Worm (Caenorhabditis elegans) whole organism, L1 larva: Measurements from ENCODE around the gene AH6.3.

Experiments
- C04F5.9 ChIP-seq: sonication (generic microtip); optimal IDR thresholded peaks from 2 replicates; lab custom pipeline; 2016; ENCODE audit warnings: missing genetic modification characterization, missing compliant biosample characterization
- aly-2 ChIP-seq: fragments of 150-350 bp; optimal IDR thresholded peaks from 2 replicates; lab custom pipeline; 2014; ENCODE audit warnings: missing biosample characterization, missing genetic modification characterization
- blmp-1 ChIP-seq: fragments of 150-350 bp; optimal IDR thresholded peaks from 2 replicates; lab custom pipeline; 2014; ENCODE audit warnings: missing biosample characterization, missing genetic modification characterization
- ceh-8 ChIP-seq: fragments of 200-800 bp; sonication (Bioruptor generic); optimal IDR thresholded peaks from 2 replicates; lab custom pipeline; 2018; ENCODE audit warnings: mild to moderate bottlenecking, missing genetic modification characterization, moderate library complexity, missing compliant biosample characterization
- ceh-88 ChIP-seq: fragments of 200-800 bp; sonication (Bioruptor generic); IDR thresholded peaks from 2 replicates; pipeline ENCODE4 v1.3.6; 2022; ENCODE audit warnings: missing genetic modification characterization, missing compliant biosample characterization
- dpl-1 ChIP-seq, 3 experiments: fragments of 150-350 bp in 2 of 3; sonication (generic microtip) in 1 of 3; optimal IDR thresholded peaks; 2 replicates each; lab custom pipeline; 2014 to 2017; ENCODE audit warnings: missing biosample characterization in 3 of 3, missing genetic modification characterization in 3 of 3, missing genetic modification reagents in 3 of 3
- efl-1 ChIP-seq, 4 experiments: fragments of 150-350 bp; optimal IDR thresholded peaks in 3 of 4; peaks in 1 of 4; 1 replicate in 1 of 4; 2 replicates in 3 of 4; lab custom pipeline; 2014; ENCODE audit warnings: missing biosample characterization in 2 of 4, missing genetic modification characterization in 2 of 4, missing genetic modification reagents in 2 of 4
- egl-13 ChIP-seq: sonication (generic microtip); optimal IDR thresholded peaks from 2 replicates; lab custom pipeline; 2016; ENCODE audit warnings: missing genotype, missing genetic modification reagents, missing genetic modification characterization, missing compliant biosample characterization
- egl-27 ChIP-seq, 2 experiments: fragments of 150-350 bp in 1 of 2; sonication (generic microtip); optimal IDR thresholded peaks; 3 replicates each; lab custom pipeline; 2017 to 2018; ENCODE audit warnings: missing biosample characterization in 2 of 2, missing genetic modification characterization in 2 of 2, missing genetic modification reagents in 2 of 2
- elt-3 ChIP-seq, 6 experiments: fragments of 150-350 bp in 1 of 6; sonication (generic microtip); optimal IDR thresholded peaks; 2 replicates each; lab custom pipeline; 2017 to 2018; ENCODE audit warnings: missing biosample characterization in 6 of 6, missing genetic modification characterization in 6 of 6, inconsistent platforms in 1 of 6
- fkh-10 ChIP-seq: sonication (generic microtip); optimal IDR thresholded peaks from 2 replicates; lab custom pipeline; 2017; ENCODE audit warnings: missing biosample characterization, missing genetic modification reagents, missing genetic modification characterization
- fkh-8 ChIP-seq: sonication (generic microtip); optimal IDR thresholded peaks from 2 replicates; lab custom pipeline; 2016; ENCODE audit warnings: mild to moderate bottlenecking, missing genetic modification characterization, missing compliant biosample characterization
- grh-1 ChIP-seq: fragments of 200-800 bp; sonication (Bioruptor generic); IDR thresholded peaks from 2 replicates; pipeline ENCODE4 v1.3.6; 2022; ENCODE audit warnings: missing genetic modification reagents, missing genetic modification characterization, missing compliant biosample characterization
- hpl-2 ChIP-seq: fragments of 150-350 bp; optimal IDR thresholded peaks from 2 replicates; lab custom pipeline; 2014; ENCODE audit warnings: missing biosample characterization, missing genetic modification reagents, missing genetic modification characterization
- lin-13 ChIP-seq: fragments of 150-350 bp; optimal IDR thresholded peaks from 2 replicates; lab custom pipeline; 2014; ENCODE audit warnings: missing biosample characterization, missing genetic modification reagents, missing genetic modification characterization
- lin-15B ChIP-seq: fragments of 150-350 bp; sonication (generic microtip); optimal IDR thresholded peaks from 3 replicates; lab custom pipeline; 2014; ENCODE audit warnings: missing biosample characterization, missing genetic modification characterization
- lin-35 ChIP-seq, 2 experiments: fragments of 150-350 bp; optimal IDR thresholded peaks; 2 replicates each; lab custom pipeline; 2014; ENCODE audit warnings: missing biosample characterization in 2 of 2, missing genetic modification characterization in 2 of 2, missing genetic modification reagents in 2 of 2
- lir-3 ChIP-seq: sonication (generic microtip); optimal IDR thresholded peaks from 2 replicates; lab custom pipeline; 2016; ENCODE audit warnings: mild to moderate bottlenecking, missing genetic modification characterization, moderate library complexity, missing compliant biosample characterization; ENCODE audit not compliant: poor library complexity
- lsy-2 ChIP-seq, 2 experiments: fragments of 150-350 bp; optimal IDR thresholded peaks; 2 replicates each; lab custom pipeline; 2014; ENCODE audit warnings: missing biosample characterization in 2 of 2, missing genetic modification characterization in 2 of 2
- mab-9 ChIP-seq: fragments of 200-800 bp; sonication (Bioruptor generic); IDR thresholded peaks from 2 replicates; pipeline ENCODE4 v1.3.6; 2022; ENCODE audit warnings: missing genetic modification reagents, missing genetic modification characterization, missing compliant biosample characterization
- mef-2 ChIP-seq: fragments of 150-350 bp; optimal IDR thresholded peaks from 2 replicates; lab custom pipeline; 2014; ENCODE audit warnings: missing biosample characterization, missing genetic modification characterization
- nhr-19 ChIP-seq: fragments of 200-800 bp; sonication (Bioruptor generic); conservative IDR thresholded peaks from 2 replicates; pipeline ENCODE4 v1.3.6; 2022; ENCODE audit warnings: missing genetic modification characterization, missing compliant biosample characterization
- nhr-20 ChIP-seq: sonication (generic microtip); optimal IDR thresholded peaks from 2 replicates; lab custom pipeline; 2016; ENCODE audit warnings: mild to moderate bottlenecking, missing genetic modification characterization, missing compliant biosample characterization
- nhr-237 ChIP-seq: fragments of 150-350 bp; optimal IDR thresholded peaks from 2 replicates; lab custom pipeline; 2014; ENCODE audit warnings: missing biosample characterization, missing genetic modification characterization
- nhr-28 ChIP-seq: fragments of 150-350 bp; optimal IDR thresholded peaks from 2 replicates; lab custom pipeline; 2014; ENCODE audit warnings: missing biosample characterization, missing genetic modification characterization
- nhr-47 ChIP-seq: sonication (generic microtip); optimal IDR thresholded peaks from 2 replicates; lab custom pipeline; 2016; ENCODE audit warnings: mild to moderate bottlenecking, missing genetic modification characterization, moderate library complexity, missing compliant biosample characterization
- nhr-77 ChIP-seq: fragments of 150-350 bp; optimal IDR thresholded peaks from 2 replicates; lab custom pipeline; 2014; ENCODE audit warnings: missing biosample characterization, missing genetic modification characterization
- nhr-84 ChIP-seq: sonication (generic microtip); optimal IDR thresholded peaks from 2 replicates; lab custom pipeline; 2017; ENCODE audit warnings: missing biosample characterization, missing genetic modification characterization
- nhr-85 ChIP-seq: sonication (generic microtip); peaks from one replicate; lab custom pipeline; 2016; ENCODE audit warnings: missing genetic modification characterization, inconsistent platforms, missing compliant biosample characterization
- pag-3 ChIP-seq: sonication (generic microtip); optimal IDR thresholded peaks from 2 replicates; lab custom pipeline; 2017; ENCODE audit warnings: missing genetic modification characterization, mild to moderate bottlenecking, missing compliant biosample characterization, antibody characterized with exemption, borderline replicate concordance; ENCODE audit not compliant: insufficient read depth
- pqm-1 ChIP-seq: sonication (generic microtip); optimal IDR thresholded peaks from 3 replicates; lab custom pipeline; 2017; ENCODE audit warnings: missing biosample characterization, missing genetic modification characterization
- rnt-1 ChIP-seq: sonication (generic microtip); optimal IDR thresholded peaks from 2 replicates; lab custom pipeline; 2016; ENCODE audit warnings: mild to moderate bottlenecking, missing genetic modification characterization, moderate library complexity, missing compliant biosample characterization
- snu-23 ChIP-seq: sonication (generic microtip); optimal IDR thresholded peaks from 2 replicates; lab custom pipeline; 2016; ENCODE audit warnings: missing genetic modification characterization, missing compliant biosample characterization
- sox-4 ChIP-seq: sonication (generic microtip); optimal IDR thresholded peaks from 2 replicates; lab custom pipeline; 2016; ENCODE audit warnings: missing genetic modification characterization, missing compliant biosample characterization
- sptf-1 ChIP-seq: fragments of 150-350 bp; optimal IDR thresholded peaks from 2 replicates; lab custom pipeline; 2014; ENCODE audit warnings: missing biosample characterization, missing genetic modification characterization
- sup-37 ChIP-seq: fragments of 200-800 bp; sonication (Bioruptor generic); optimal IDR thresholded peaks from 2 replicates; lab custom pipeline; 2018; ENCODE audit warnings: mild to moderate bottlenecking, missing genetic modification characterization, missing compliant biosample characterization
- tbx-2 ChIP-seq: sonication (generic microtip); optimal IDR thresholded peaks from 2 replicates; lab custom pipeline; 2016; ENCODE audit warnings: missing genetic modification characterization, missing compliant biosample characterization
- tlp-1 ChIP-seq: fragments of 150-350 bp; optimal IDR thresholded peaks from 2 replicates; lab custom pipeline; 2014; ENCODE audit warnings: missing biosample characterization, missing genetic modification characterization
- unc-130 ChIP-seq: fragments of 150-350 bp; optimal IDR thresholded peaks from 2 replicates; lab custom pipeline; 2017; ENCODE audit warnings: missing biosample characterization, missing genetic modification characterization, inconsistent platforms
- unc-30 ChIP-seq: sonication (generic microtip); optimal IDR thresholded peaks from 2 replicates; lab custom pipeline; 2017; ENCODE audit warnings: missing biosample characterization, missing genetic modification characterization
- vab-15 ChIP-seq: sonication (generic microtip); optimal IDR thresholded peaks from 2 replicates; lab custom pipeline; 2017; ENCODE audit warnings: missing genotype, mild to moderate bottlenecking, missing genetic modification characterization, missing compliant biosample characterization
- zip-4 ChIP-seq: fragments of 200-800 bp; sonication (Bioruptor generic); optimal IDR thresholded peaks from 2 replicates; lab custom pipeline; 2018; ENCODE audit warnings: mild to moderate bottlenecking, missing genetic modification characterization, moderate library complexity, missing compliant biosample characterization
- ztf-11 ChIP-seq, 2 experiments: sonication (generic microtip); optimal IDR thresholded peaks; 2 replicates each; lab custom pipeline; 2016 to 2017; ENCODE audit warnings: missing genetic modification characterization in 2 of 2, missing biosample characterization in 1 of 2, missing compliant biosample characterization in 1 of 2
- ztf-4 ChIP-seq: fragments of 150-350 bp; optimal IDR thresholded peaks from 2 replicates; lab custom pipeline; 2014; ENCODE audit warnings: missing biosample characterization, missing genetic modification characterization

AH6.3 gene

ce11 chrII:9550718-9551117 is 31.9 kb downstream of the AH6.3 start, which contains the start of gene sra-6:
Gene sra-6 (minus strand): TSS chrII:9550818.
- no peak for TF ChIP-seq lsy-2 (tag; optimal IDR thresholded peaks at IDR 0.05; lab: Kevin White, UChicago)
- TF ChIP-seq ceh-8 (GFP tag; lab: Kevin White, UChicago): no peak
- no peak for TF ChIP-seq nhr-85 (tag; lab: Kevin White, UChicago)
- no peak for TF ChIP-seq nhr-77 (tag; lab: Kevin White, UChicago)
- no peak for TF ChIP-seq egl-27 (tag; optimal IDR thresholded peaks at IDR 0.05; lab: Kevin White, UChicago)
- TF ChIP-seq blmp-1 (tag; lab: Kevin White, UChicago): no peak
- TF ChIP-seq zip-4 (GFP tag; lab: Kevin White, UChicago): no peak
- TF ChIP-seq aly-2: no peak
- no peak for TF ChIP-seq mab-9
- no peak for TF ChIP-seq dpl-1 (GFP tag; optimal IDR thresholded peaks at IDR 0.05; lab: Kevin White, UChicago)
- TF ChIP-seq fkh-10 (GFP tag; lab: Kevin White, UChicago): no peak
- no peak for TF ChIP-seq hpl-2
- TF ChIP-seq mef-2 (tag; lab: Kevin White, UChicago): no peak
- TF ChIP-seq lir-3 (tag; lab: Kevin White, UChicago): no peak

ce11 chrII:9551536-9551935 is 32.7 kb downstream of the AH6.3 start, which contains the start of gene F35H8.12:
Gene F35H8.12 (plus strand): TSS chrII:9551836.
- no peak for TF ChIP-seq efl-1 (optimal IDR thresholded peaks at IDR 0.05; lab: Kevin White, UChicago)
- TF ChIP-seq efl-1 (GFP tag; optimal IDR thresholded peaks at IDR 0.05 in 1 of 2; lab: Kevin White, UChicago): peak in 1 of 2 experiments; percentile 43
- TF ChIP-seq nhr-85 (tag; lab: Kevin White, UChicago): no peak

- TF ChIP-seq nhr-28: no peak
- no peak for TF ChIP-seq ceh-88 (GFP tag; lab: Robert Waterston, UW)
- no peak for TF ChIP-seq ztf-4 (tag; lab: Kevin White, UChicago)
- no peak for TF ChIP-seq nhr-85 (tag; lab: Kevin White, UChicago)
- no peak for TF ChIP-seq elt-3 (tag; optimal IDR thresholded peaks at IDR 0.05; lab: Kevin White, UChicago)
- TF ChIP-seq C04F5.9 (tag; lab: Kevin White, UChicago): no peak
- no peak for TF ChIP-seq pag-3
- TF ChIP-seq lin-13 (GFP tag; lab: Kevin White, UChicago): no peak
- no peak for TF ChIP-seq unc-30 (tag; lab: Kevin White, UChicago)
- no peak for TF ChIP-seq nhr-84 (tag; lab: Kevin White, UChicago)
These were observed 34.3 kb downstream of the AH6.3 start, which contains the start of gene F35H8.1 for ce11 chrII:9553179-9553578. Gene F35H8.1 (minus strand): TSS chrII:9553279.

ce11 chrII:9554925-9555553 is 36.2 kb downstream of the AH6.3 start, which contains the start of gene F35H8.2:
Gene F35H8.2 (plus strand): TSS chrII:9555503.
- no peak for TF ChIP-seq nhr-19
- TF ChIP-seq tlp-1 (tag; lab: Kevin White, UChicago): no peak
- TF ChIP-seq sptf-1 (tag; lab: Kevin White, UChicago): no peak
- no peak for TF ChIP-seq pqm-1 (tag; lab: Kevin White, UChicago)
- no peak for TF ChIP-seq snu-23 (GFP tag; lab: Kevin White, UChicago)
- peak; percentile 77 for TF ChIP-seq nhr-85 (tag; lab: Kevin White, UChicago)
- TF ChIP-seq blmp-1 (tag; lab: Kevin White, UChicago): peak; percentile 79
- TF ChIP-seq sup-37 (GFP tag; lab: Kevin White, UChicago): no peak
- no peak for TF ChIP-seq rnt-1 (tag; lab: Kevin White, UChicago)
- TF ChIP-seq tbx-2: no peak
- TF ChIP-seq unc-130 (tag; lab: Kevin White, UChicago): peak; percentile 49
- no peak for TF ChIP-seq aly-2
- TF ChIP-seq elt-3 (tag; optimal IDR thresholded peaks at IDR 0.05; lab: Kevin White, UChicago): peak in 1 of 6 experiments; percentile 29
- peak in 1 of 2 experiments; percentile 25 for TF ChIP-seq lin-35 (GFP tag; optimal IDR thresholded peaks at IDR 0.05; lab: Kevin White, UChicago)
- TF ChIP-seq grh-1 (GFP tag; lab: Robert Waterston, UW): peak; percentile 43; the same call in 1 of the 2 replicates
- no peak for TF ChIP-seq C04F5.9 (tag; lab: Kevin White, UChicago)
- no peak for TF ChIP-seq ceh-8 (GFP tag; lab: Kevin White, UChicago)
- no peak for TF ChIP-seq egl-13 (tag; lab: Kevin White, UChicago)
- TF ChIP-seq ztf-4 (tag; lab: Kevin White, UChicago): no peak
- TF ChIP-seq nhr-20 (tag; lab: Kevin White, UChicago): peak; percentile 9
- no peak for TF ChIP-seq sox-4
- TF ChIP-seq nhr-47 (tag; lab: Kevin White, UChicago): no peak
- no peak for TF ChIP-seq vab-15
- TF ChIP-seq nhr-77 (tag; lab: Kevin White, UChicago): no peak
- no peak for TF ChIP-seq ztf-11 (tag; optimal IDR thresholded peaks at IDR 0.05; lab: Kevin White, UChicago)
- no peak for TF ChIP-seq fkh-8
- no peak for TF ChIP-seq lin-15B (tag; lab: Kevin White, UChicago)
- TF ChIP-seq nhr-237 (tag; lab: Kevin White, UChicago): no peak
- no peak for TF ChIP-seq lir-3 (tag; lab: Kevin White, UChicago)
- TF ChIP-seq egl-27 (tag; optimal IDR thresholded peaks at IDR 0.05; lab: Kevin White, UChicago): no peak
